Fruit fly (Drosophila melanogaster) whole organism, embryonic: Measurements from ENCODE around the gene CG32298.

ENCODE experiments used
- Blimp-1 ChIP-seq: fragments of 200-800 bp; sonication (Bioruptor generic); optimal IDR thresholded peaks from 3 replicates; lab custom pipeline; 2018; ENCODE audit warnings: missing biosample characterization, missing genetic modification characterization, mild to moderate bottlenecking, moderate library complexity, missing genetic modification reagents
- CG10979 ChIP-seq: fragments of 200-800 bp; sonication (Bioruptor generic); optimal IDR thresholded peaks from 2 replicates; lab custom pipeline; 2018; ENCODE audit warnings: missing biosample characterization, mild to moderate bottlenecking, missing genetic modification characterization, moderate library complexity
- CG13287 ChIP-seq: fragments of 200-800 bp; sonication (Bioruptor generic); IDR thresholded peaks from 2 replicates; pipeline ENCODE4 v1.3.6; 2022; ENCODE audit warnings: missing biosample characterization, missing genetic modification characterization; ENCODE audit not compliant: partially characterized antibody
- CG14965 ChIP-seq: fragments of 200-800 bp; sonication (Bioruptor generic); optimal IDR thresholded peaks from 2 replicates; lab custom pipeline; 2016; ENCODE audit warnings: missing biosample characterization, missing genetic modification characterization, borderline replicate concordance
- CG15479 ChIP-seq: fragments of 200-800 bp; sonication (Bioruptor generic); optimal IDR thresholded peaks from 3 replicates; lab custom pipeline; 2019; ENCODE audit warnings: missing biosample characterization, mild to moderate bottlenecking, missing genetic modification characterization, moderate library complexity
- CG1647 ChIP-seq: fragments of 200-800 bp; sonication (Bioruptor generic); optimal IDR thresholded peaks from 3 replicates; lab custom pipeline; 2016; ENCODE audit warnings: missing biosample characterization, missing genetic modification characterization
- CG16815 ChIP-seq: fragments of 200-800 bp; sonication (Bioruptor generic); optimal IDR thresholded peaks from 3 replicates; lab custom pipeline; 2017; ENCODE audit warnings: missing biosample characterization, mild to moderate bottlenecking, missing genetic modification characterization
- CG17361 ChIP-seq: fragments of 200-800 bp; sonication (Bioruptor generic); IDR thresholded peaks from 3 replicates; pipeline ENCODE4 v1.3.6; 2022; ENCODE audit warnings: missing biosample characterization, missing genetic modification characterization
- CG1832 ChIP-seq: fragments of 200-800 bp; sonication (Bioruptor generic); optimal IDR thresholded peaks from 2 replicates; lab custom pipeline; 2017; ENCODE audit warnings: missing biosample characterization, mild to moderate bottlenecking, missing genetic modification characterization, inconsistent platforms
- CG2129 ChIP-seq: fragments of 200-800 bp; sonication (Bioruptor generic); IDR thresholded peaks from 2 replicates; pipeline ENCODE4 v1.3.6; 2022; ENCODE audit warnings: missing biosample characterization, missing genetic modification characterization; ENCODE audit not compliant: partially characterized antibody
- CG2202 ChIP-seq: fragments of 200-800 bp; sonication (Bioruptor generic); optimal IDR thresholded peaks from 2 replicates; lab custom pipeline; 2018; ENCODE audit warnings: missing biosample characterization, mild to moderate bottlenecking, missing genetic modification characterization
- CG4282 ChIP-seq: fragments of 200-800 bp; sonication (Bioruptor generic); optimal IDR thresholded peaks from 2 replicates; lab custom pipeline; 2016; ENCODE audit warnings: missing biosample characterization, missing genetic modification characterization
- CG4424 ChIP-seq: fragments of 200-800 bp; sonication (Bioruptor generic); optimal IDR thresholded peaks from 3 replicates; lab custom pipeline; 2016; ENCODE audit warnings: missing biosample characterization, missing genetic modification characterization
- CG4707 ChIP-seq: fragments of 200-800 bp; sonication (Bioruptor generic); optimal IDR thresholded peaks from 2 replicates; lab custom pipeline; 2018; ENCODE audit warnings: missing biosample characterization, mild to moderate bottlenecking, missing genetic modification characterization, moderate library complexity
- CG5953 ChIP-seq: fragments of 200-800 bp; sonication (Bioruptor generic); IDR thresholded peaks from 2 replicates; pipeline ENCODE4 v1.3.6; 2022; ENCODE audit warnings: missing biosample characterization, missing genetic modification characterization
- CG7786 ChIP-seq: fragments of 200-800 bp; sonication (Bioruptor generic); optimal IDR thresholded peaks from 2 replicates; lab custom pipeline; 2016; ENCODE audit warnings: missing biosample characterization, missing genetic modification characterization
- CG9437 ChIP-seq: fragments of 200-800 bp; sonication (Bioruptor generic); optimal IDR thresholded peaks from 2 replicates; lab custom pipeline; 2018; ENCODE audit warnings: missing biosample characterization, mild to moderate bottlenecking, missing genetic modification characterization
- Doc2 ChIP-seq: fragments of 200-800 bp; sonication (Bioruptor generic); IDR thresholded peaks from 2 replicates; pipeline ENCODE4 v1.3.6; 2022; ENCODE audit warnings: missing biosample characterization, missing genetic modification characterization
- E2f2 ChIP-seq: fragments of 200-800 bp; sonication (Bioruptor generic); IDR thresholded peaks from 2 replicates; pipeline ENCODE4 v1.3.6; 2022; ENCODE audit warnings: missing biosample characterization, missing genetic modification characterization
- Gsc ChIP-seq: fragments of 200-800 bp; sonication (Bioruptor generic); IDR thresholded peaks from 2 replicates; pipeline ENCODE4 v1.3.6; 2022; ENCODE audit warnings: missing biosample characterization, missing genetic modification characterization
- HLH4C ChIP-seq: fragments of 200-800 bp; sonication (Bioruptor generic); IDR thresholded peaks from 3 replicates; pipeline ENCODE4 v1.3.6; 2022; ENCODE audit warnings: missing biosample characterization, missing genetic modification characterization; ENCODE audit not compliant: partially characterized antibody
- Hmr ChIP-seq: fragments of 200-800 bp; sonication (Bioruptor generic); optimal IDR thresholded peaks from 3 replicates; lab custom pipeline; 2017; ENCODE audit warnings: mild to moderate bottlenecking, missing biosample characterization, missing genetic modification reagents, missing genetic modification characterization
- Hsf ChIP-seq: fragments of 200-800 bp; sonication (Bioruptor generic); optimal IDR thresholded peaks from 3 replicates; lab custom pipeline; 2016; ENCODE audit warnings: missing biosample characterization, missing genetic modification characterization
- Myb ChIP-seq: fragments of 200-800 bp; sonication (Bioruptor generic); optimal IDR thresholded peaks from 2 replicates; lab custom pipeline; 2016; ENCODE audit warnings: missing biosample characterization, missing genetic modification characterization
- NC2β ChIP-seq: fragments of 200-800 bp; sonication (Bioruptor generic); optimal IDR thresholded peaks from 2 replicates; lab custom pipeline; 2016; ENCODE audit warnings: missing biosample characterization, missing genetic modification characterization
- NFAT ChIP-seq: fragments of 200-800 bp; sonication (Bioruptor generic); IDR thresholded peaks from 2 replicates; pipeline ENCODE4 v1.3.6; 2022; ENCODE audit warnings: missing biosample characterization, missing genetic modification characterization
- NK7.1 ChIP-seq: fragments of 200-800 bp; sonication (Bioruptor generic); optimal IDR thresholded peaks from 3 replicates; lab custom pipeline; 2016; ENCODE audit warnings: missing biosample characterization, missing genetic modification characterization
- Nf-YC ChIP-seq: fragments of 200-800 bp; optimal IDR thresholded peaks from 3 replicates; lab custom pipeline; 2019; ENCODE audit warnings: missing biosample characterization, mild to moderate bottlenecking, missing genetic modification characterization, moderate library complexity
- Poxn ChIP-seq: fragments of 200-800 bp; sonication (Bioruptor generic); IDR thresholded peaks from 2 replicates; pipeline ENCODE4 v1.3.6; 2022; ENCODE audit warnings: missing biosample characterization, missing genetic modification characterization
- Rfx ChIP-seq: fragments of 200-800 bp; sonication (Bioruptor generic); IDR thresholded peaks from 2 replicates; pipeline ENCODE4 v1.3.6; 2022; ENCODE audit warnings: missing biosample characterization, missing genetic modification characterization
- Spps ChIP-seq: fragments of 200-800 bp; sonication (Bioruptor generic); optimal IDR thresholded peaks from 2 replicates; lab custom pipeline; 2018; ENCODE audit warnings: missing biosample characterization, mild to moderate bottlenecking, missing genetic modification characterization
- Ssrp ChIP-seq: fragments of 200-800 bp; sonication (Bioruptor generic); optimal IDR thresholded peaks from 2 replicates; lab custom pipeline; 2018; ENCODE audit warnings: missing biosample characterization, mild to moderate bottlenecking, missing genetic modification characterization, moderate library complexity
- Usf ChIP-seq: fragments of 200-800 bp; sonication (Bioruptor generic); optimal IDR thresholded peaks from 2 replicates; lab custom pipeline; 2017; ENCODE audit warnings: missing genotype, missing biosample characterization, missing genetic modification characterization
- YL-1 ChIP-seq: fragments of 200-800 bp; sonication (Bioruptor generic); optimal IDR thresholded peaks from 3 replicates; lab custom pipeline; 2017; ENCODE audit warnings: missing biosample characterization, mild to moderate bottlenecking, missing genetic modification characterization
- al ChIP-seq: fragments of 200-800 bp; sonication (Bioruptor generic); IDR thresholded peaks from 2 replicates; pipeline ENCODE4 v1.3.6; 2022; ENCODE audit warnings: missing biosample characterization, missing genetic modification characterization
- ash1 ChIP-seq: fragments of 200-800 bp; sonication (Bioruptor generic); optimal IDR thresholded peaks from 2 replicates; lab custom pipeline; 2018; ENCODE audit warnings: missing biosample characterization, mild to moderate bottlenecking, missing genetic modification characterization
- az2 ChIP-seq: fragments of 200-800 bp; sonication (Bioruptor generic); optimal IDR thresholded peaks from 3 replicates; lab custom pipeline; 2016; ENCODE audit warnings: missing biosample characterization, missing genetic modification characterization
- br ChIP-seq: fragments of >200 bp; optimal IDR thresholded peaks from 2 replicates; lab custom pipeline; 2017
- chm ChIP-seq: fragments of 200-800 bp; sonication (Bioruptor generic); IDR thresholded peaks from 2 replicates; pipeline ENCODE4 v1.3.6; 2022; ENCODE audit warnings: missing biosample characterization, missing genetic modification characterization
- dan ChIP-seq: fragments of 200-800 bp; sonication (Bioruptor generic); IDR thresholded peaks from 2 replicates; pipeline ENCODE4 v1.3.6; 2022; ENCODE audit warnings: missing biosample characterization, missing genetic modification characterization
- en ChIP-seq: fragments of 200-800 bp; sonication (Bioruptor generic); optimal IDR thresholded peaks from 2 replicates; lab custom pipeline; 2016; ENCODE audit warnings: missing biosample characterization, missing genetic modification characterization
- fd64A ChIP-seq: fragments of 200-800 bp; sonication (Bioruptor generic); optimal IDR thresholded peaks from 3 replicates; lab custom pipeline; 2018; ENCODE audit warnings: missing biosample characterization, mild to moderate bottlenecking, missing genetic modification characterization
- gt ChIP-seq: fragments of 200-800 bp; sonication (Bioruptor generic); IDR thresholded peaks from 2 replicates; pipeline ENCODE4 v1.3.6; 2022; ENCODE audit warnings: missing biosample characterization, missing genetic modification characterization
- jigr1 ChIP-seq: fragments of 200-800 bp; sonication (Bioruptor generic); IDR thresholded peaks from 3 replicates; pipeline ENCODE4 v1.3.6; 2022; ENCODE audit warnings: missing biosample characterization, missing genetic modification characterization
- kah ChIP-seq: fragments of 200-800 bp; sonication (Bioruptor generic); optimal IDR thresholded peaks from 2 replicates; lab custom pipeline; 2018; ENCODE audit warnings: missing biosample characterization, mild to moderate bottlenecking, missing genetic modification characterization
- kni ChIP-seq: fragments of 200-800 bp; sonication (Bioruptor generic); optimal IDR thresholded peaks from 3 replicates; lab custom pipeline; 2017; ENCODE audit warnings: mild to moderate bottlenecking, missing biosample characterization, missing genetic modification reagents, missing genetic modification characterization
- mam ChIP-seq: fragments of 200-800 bp; sonication (Bioruptor generic); optimal IDR thresholded peaks from 3 replicates; lab custom pipeline; 2016; ENCODE audit warnings: missing biosample characterization, missing genetic modification characterization
- sd ChIP-seq: fragments of 200-800 bp; sonication (Bioruptor generic); optimal IDR thresholded peaks from 3 replicates; lab custom pipeline; 2018; ENCODE audit warnings: missing biosample characterization, mild to moderate bottlenecking, missing genetic modification characterization, moderate library complexity
- slp2 ChIP-seq: fragments of 200-800 bp; sonication (Bioruptor generic); optimal IDR thresholded peaks from 2 replicates; lab custom pipeline; 2016; ENCODE audit warnings: missing biosample characterization, missing genetic modification characterization
- sob ChIP-seq: fragments of 200-800 bp; sonication (Bioruptor generic); IDR thresholded peaks from 2 replicates; pipeline ENCODE4 v1.3.6; 2022; ENCODE audit warnings: missing biosample characterization, missing genetic modification characterization
- wor ChIP-seq: fragments of 200-800 bp; sonication (Bioruptor generic); IDR thresholded peaks from 2 replicates; pipeline ENCODE4 v1.3.6; 2022; ENCODE audit warnings: missing biosample characterization, missing genetic modification characterization

Gene CG32298

DNA sequence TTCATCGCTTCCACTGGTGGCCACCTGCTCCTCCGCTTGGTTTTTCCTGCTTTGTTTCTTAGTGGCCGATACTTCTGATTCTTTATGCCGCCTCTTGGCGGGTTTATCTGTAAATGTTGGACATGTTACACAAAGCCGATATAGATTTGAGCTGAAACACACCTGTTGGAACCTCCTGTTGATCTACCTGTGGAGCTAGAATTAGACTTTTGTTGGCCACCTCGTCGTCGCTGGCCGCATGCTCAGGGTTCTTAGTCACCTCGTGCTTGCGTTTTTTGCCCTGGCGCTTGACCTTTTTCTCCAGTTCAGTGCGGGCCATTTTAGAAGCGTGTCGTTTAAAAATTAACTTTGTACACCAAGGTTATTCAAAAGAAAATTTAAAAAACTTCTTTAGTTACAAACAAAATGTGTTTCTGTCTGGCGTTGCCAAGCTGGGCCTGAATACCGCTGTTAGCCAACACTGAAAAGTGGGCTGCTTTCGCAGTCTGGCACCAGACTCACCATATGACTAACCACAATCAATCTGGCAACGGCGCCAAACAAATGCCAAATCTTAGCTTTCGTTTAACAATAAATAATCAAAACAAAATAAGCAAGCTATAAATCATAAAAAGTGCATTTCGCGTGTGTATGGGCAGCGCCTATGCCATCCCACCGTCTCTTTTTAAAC lies 13.5 kb downstream of the CG32298 start, which contains the start of the genes CG15877 and Svil (continued):
- TF ChIP-seq CG4424 (GFP tag; lab: Kevin White, UChicago) = no peak
- TF ChIP-seq CG7786 = no peak
- TF ChIP-seq sob (GFP tag; lab: Robert Waterston, UW) = peak; percentile 51
- no peak for TF ChIP-seq Doc2 (GFP tag; lab: Robert Waterston, UW)
- no peak for TF ChIP-seq CG16815
- TF ChIP-seq en (GFP tag; lab: Kevin White, UChicago) = no peak
- no peak for TF ChIP-seq CG1647
- no peak for TF ChIP-seq kni (GFP tag; lab: Kevin White, UChicago)
- TF ChIP-seq CG13287 = peak; percentile 66; the same call in 1 of the 2 replicates
- TF ChIP-seq fd64A (GFP tag; lab: Kevin White, UChicago) = no peak
- no peak for TF ChIP-seq CG17361 (GFP tag; lab: Robert Waterston, UW)
- peak; percentile 54 for TF ChIP-seq mam
- peak; percentile 46; the same call in 2 of the 3 replicates for TF ChIP-seq HLH4C (GFP tag; lab: Robert Waterston, UW)
- TF ChIP-seq YL-1 (GFP tag; lab: Kevin White, UChicago) = peak; percentile 66
- TF ChIP-seq Ssrp = no peak
- TF ChIP-seq wor (GFP tag; lab: Robert Waterston, UW) = no peak
- TF ChIP-seq kah (GFP tag; lab: Kevin White, UChicago) = peak; percentile 4
- TF ChIP-seq Hsf (GFP tag; lab: Kevin White, UChicago) = no peak
- no peak for TF ChIP-seq CG4707
- TF ChIP-seq CG2129 = no peak
- TF ChIP-seq NC2β (GFP tag; lab: Kevin White, UChicago) = no peak
- TF ChIP-seq CG5953 = no peak
- TF ChIP-seq CG15479 = no peak
- no peak for TF ChIP-seq Nf-YC (tag; lab: Kevin White, UChicago)
- TF ChIP-seq al = no peak
- TF ChIP-seq CG1832 (GFP tag; lab: Kevin White, UChicago) = no peak
- TF ChIP-seq Hmr (GFP tag; lab: Kevin White, UChicago) = peak; percentile 25
- no peak for TF ChIP-seq CG4282 (GFP tag; lab: Kevin White, UChicago)
- TF ChIP-seq Usf (GFP tag; lab: Kevin White, UChicago) = no peak
- no peak for TF ChIP-seq ash1 (GFP tag; lab: Kevin White, UChicago)
- no peak for TF ChIP-seq sd (tag; lab: Kevin White, UChicago)
- TF ChIP-seq NK7.1 (GFP tag; lab: Kevin White, UChicago) = no peak
- TF ChIP-seq CG14965 = no peak
- TF ChIP-seq CG2202 (tag; lab: Kevin White, UChicago) = no peak
- TF ChIP-seq Myb (GFP tag; lab: Kevin White, UChicago) = peak; percentile 54
- no peak for TF ChIP-seq gt (GFP tag; lab: Robert Waterston, UW)
- TF ChIP-seq CG10979 (tag; lab: Kevin White, UChicago) = no peak
- no peak for TF ChIP-seq Spps (tag; lab: Kevin White, UChicago)
- no peak for TF ChIP-seq az2 (GFP tag; lab: Kevin White, UChicago)
- peak; percentile 63 for TF ChIP-seq Rfx (GFP tag; lab: Robert Waterston, UW)
- no peak for TF ChIP-seq dan (GFP tag; lab: Robert Waterston, UW)
- no peak for TF ChIP-seq CG9437 (GFP tag; lab: Kevin White, UChicago)
- TF ChIP-seq jigr1 (GFP tag; lab: Robert Waterston, UW) = no peak
- no peak for TF ChIP-seq Blimp-1 (GFP tag; lab: Kevin White, UChicago)
- no peak for TF ChIP-seq chm (GFP tag; lab: Robert Waterston, UW)
- TF ChIP-seq br = no peak
- peak; percentile 78 for TF ChIP-seq E2f2
- no peak for TF ChIP-seq Gsc (GFP tag; lab: Robert Waterston, UW)
- TF ChIP-seq NFAT (GFP tag; lab: Robert Waterston, UW) = peak; percentile 66; the same call in 1 of the 2 replicates
- no peak for TF ChIP-seq Poxn (GFP tag; lab: Robert Waterston, UW)
- TF ChIP-seq slp2 = no peak
